Worm (Caenorhabditis elegans): ENCODE measurements around the gene dod-23.

The dod-23 gene

DNA sequence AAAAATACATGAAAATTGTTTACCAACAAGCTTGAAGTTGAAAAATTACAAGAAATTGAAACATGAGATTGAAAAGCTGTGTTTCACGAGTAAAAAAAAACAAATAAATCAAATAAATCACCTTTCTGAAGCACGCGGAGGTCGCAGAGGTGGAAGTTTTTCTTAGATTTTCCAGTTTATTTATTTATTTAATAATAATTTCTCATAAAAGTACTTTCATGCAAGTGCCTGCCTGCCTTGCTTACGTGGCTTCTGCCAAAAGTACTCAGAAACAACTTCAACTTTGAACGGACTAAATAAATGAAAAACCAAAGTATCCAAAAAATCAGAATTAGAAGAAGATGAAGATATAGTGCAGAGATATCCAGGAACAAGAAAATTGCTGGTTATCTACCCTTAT, 33.0 kb upstream of the dod-23 start, which contains the start of gene acp-2:
Gene acp-2 (minus strand): TSS at position 101 of the 400 bp plus-strand sequence.
- no peak for TF ChIP-seq php-3 (GFP tag; IDR thresholded peaks at IDR 0.05)

DNA sequence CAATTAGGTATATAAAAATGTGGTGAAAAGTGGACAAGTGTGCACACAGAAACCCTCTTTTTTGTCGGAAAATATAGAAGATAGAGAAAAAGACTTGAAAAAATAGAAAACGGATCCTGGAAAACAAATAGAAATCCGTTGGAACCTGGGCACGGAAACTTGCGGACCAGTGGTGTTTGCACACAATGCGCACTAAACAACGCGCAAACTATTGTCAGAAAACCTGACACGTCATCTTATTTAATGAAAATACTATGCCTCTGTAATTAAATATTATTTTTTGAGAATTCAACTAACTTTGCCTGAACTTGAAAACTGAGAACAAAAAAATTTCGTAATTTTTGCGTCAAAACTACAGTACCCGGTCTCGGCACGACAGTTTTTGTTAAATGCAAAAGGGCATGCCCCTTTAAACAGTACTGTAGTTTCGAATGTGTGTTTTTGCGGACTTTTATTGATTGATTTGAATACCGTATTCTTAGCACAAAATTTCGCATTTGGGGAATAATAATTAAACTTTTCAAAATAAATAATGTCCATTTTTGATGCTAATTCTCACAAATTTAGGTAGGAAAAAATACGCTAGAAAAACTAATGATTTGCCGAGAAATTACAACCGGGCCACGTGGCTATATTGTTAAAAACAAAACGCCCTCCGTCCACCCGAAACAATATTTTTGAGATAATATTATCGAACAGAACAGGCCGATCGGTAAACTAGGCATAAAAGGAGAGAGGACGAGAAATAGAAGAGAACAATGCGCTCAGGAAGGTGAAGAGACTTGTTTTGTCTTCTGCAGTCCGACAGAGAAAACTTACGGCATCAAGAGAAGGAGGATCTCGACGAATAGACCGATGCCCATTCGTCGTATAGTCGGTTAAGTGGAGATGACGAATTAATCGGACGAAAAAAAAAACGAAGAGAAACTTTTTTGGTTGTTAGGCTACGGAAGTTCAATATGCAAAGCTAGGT, 30.3 kb upstream of the dod-23 start:
- TF ChIP-seq aha-1 (tag) = peak; percentile 76
- TF ChIP-seq F49E8.2 (tag; optimal IDR thresholded peaks at IDR 0.05; ENCODE audit: borderline replicate concordance) = peak; percentile 52
- no peak for TF ChIP-seq attf-4 (tag; optimal IDR thresholded peaks at IDR 0.05)
- TF ChIP-seq spr-3 (GFP tag; optimal IDR thresholded peaks at IDR 0.05) = no peak
- no peak for TF ChIP-seq dmd-8 (GFP tag; IDR thresholded peaks at IDR 0.05)
- TF ChIP-seq pha-4 (GFP tag; IDR thresholded peaks at IDR 0.05) = no peak
- no peak for TF ChIP-seq pha-4 (tag; optimal IDR thresholded peaks at IDR 0.05)
- no peak for TF ChIP-seq ceh-32 (tag; optimal IDR thresholded peaks at IDR 0.05; ENCODE audit: poor library complexity)
- no peak for TF ChIP-seq ceh-44 (GFP tag; IDR thresholded peaks at IDR 0.05)
- TF ChIP-seq jun-1 (tag; optimal IDR thresholded peaks at IDR 0.05) = no peak
- TF ChIP-seq nhr-10 (tag; optimal IDR thresholded peaks at IDR 0.05) = no peak
- peak in 1 of 2 experiments; percentile 43 for TF ChIP-seq lsy-2 (tag; optimal IDR thresholded peaks at IDR 0.05)
- TF ChIP-seq arid-1 (GFP tag; conservative IDR thresholded peaks at IDR 0.05) = no peak
- peak; percentile 14 for TF ChIP-seq unc-130 (GFP tag; optimal IDR thresholded peaks at IDR 0.05)
- TF ChIP-seq Y75B8A.6 (GFP tag; IDR thresholded peaks at IDR 0.05) = no peak
- TF ChIP-seq gei-8 (GFP tag; optimal IDR thresholded peaks at IDR 0.05) = no peak
- no peak for TF ChIP-seq madf-9 (GFP tag; conservative IDR thresholded peaks at IDR 0.05)
- peak; percentile 24 for TF ChIP-seq dpl-1 (GFP tag; optimal IDR thresholded peaks at IDR 0.05)
- TF ChIP-seq ZK337.2 (GFP tag; IDR thresholded peaks at IDR 0.05) = no peak
- TF ChIP-seq lin-1 (GFP tag; IDR thresholded peaks at IDR 0.05) = no peak
- peak; percentile 36; the same call in 1 of the 2 replicates for TF ChIP-seq hmg-1.1 (GFP tag; IDR thresholded peaks at IDR 0.05)
- no peak for TF ChIP-seq vab-7 (GFP tag; IDR thresholded peaks at IDR 0.05)
- no peak for TF ChIP-seq Y5F2A.4 (GFP tag; optimal IDR thresholded peaks at IDR 0.05)
- peak; percentile 7 for TF ChIP-seq mxl-3 (GFP tag; optimal IDR thresholded peaks at IDR 0.05)
- peak; percentile 19 for TF ChIP-seq nhr-28 (tag; optimal IDR thresholded peaks at IDR 0.05)
- TF ChIP-seq fkh-10 (GFP tag; optimal IDR thresholded peaks at IDR 0.05) = no peak
- no peak for TF ChIP-seq rbr-2 (tag; optimal IDR thresholded peaks at IDR 0.05)
- no peak for TF ChIP-seq fos-1 (tag; optimal IDR thresholded peaks at IDR 0.05)
- no peak for TF ChIP-seq snpc-4 (tag; optimal IDR thresholded peaks at IDR 0.05)
- no peak for TF ChIP-seq nhr-111 (GFP tag; optimal IDR thresholded peaks at IDR 0.05)
- no peak for TF ChIP-seq daf-16 (GFP tag; optimal IDR thresholded peaks at IDR 0.05)
- peak; percentile 8 for TF ChIP-seq daf-16 (tag; optimal IDR thresholded peaks at IDR 0.05)
- no peak for TF ChIP-seq tra-1 (GFP tag; IDR thresholded peaks at IDR 0.05)
- TF ChIP-seq ceh-28 (tag; optimal IDR thresholded peaks at IDR 0.05) = no peak

DNA sequence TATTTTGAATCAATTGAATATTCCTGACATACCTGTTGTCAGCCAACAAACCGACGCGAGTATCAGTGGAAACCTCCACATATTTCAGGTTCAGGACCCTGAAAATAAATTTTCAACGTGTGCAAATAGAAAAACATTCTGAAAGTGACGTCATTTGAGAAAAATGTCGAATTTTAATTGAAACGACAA, 29.7 kb upstream of the dod-23 start, which contains the start of gene F14E5.2:
Gene F14E5.2 (minus strand): TSS at position 101 of the 189 bp plus-strand sequence.
- no peak for TF ChIP-seq madf-5 (GFP tag; IDR thresholded peaks at IDR 0.05)
- TF ChIP-seq gei-8 (GFP tag; optimal IDR thresholded peaks at IDR 0.05) = no peak
- TF ChIP-seq nhr-25 (tag; optimal IDR thresholded peaks at IDR 0.05; ENCODE audit: borderline replicate concordance, insufficient read depth) = no peak
- TF ChIP-seq cey-2 (tag; optimal IDR thresholded peaks at IDR 0.05; ENCODE audit: borderline replicate concordance, insufficient read depth) = no peak
- no peak for TF ChIP-seq unc-130 (GFP tag; optimal IDR thresholded peaks at IDR 0.05)
- TF ChIP-seq mep-1 (tag; optimal IDR thresholded peaks at IDR 0.05) = no peak
- no peak for TF ChIP-seq ceh-82 (tag; optimal IDR thresholded peaks at IDR 0.05)
- TF ChIP-seq ces-1 (GFP tag; optimal IDR thresholded peaks at IDR 0.05) = no peak
- no peak for TF ChIP-seq nhr-10 (tag; optimal IDR thresholded peaks at IDR 0.05)
- TF ChIP-seq arid-1 (GFP tag; conservative IDR thresholded peaks at IDR 0.05) = no peak
- TF ChIP-seq F44E2.7 (GFP tag; IDR thresholded peaks at IDR 0.05) = no peak
- no peak for TF ChIP-seq nhr-76 (tag; optimal IDR thresholded peaks at IDR 0.05)
- TF ChIP-seq ZK337.2 (GFP tag; IDR thresholded peaks at IDR 0.05) = no peak
- no peak for TF ChIP-seq hif-1 (tag; optimal IDR thresholded peaks at IDR 0.05)
- no peak for TF ChIP-seq hlh-30 (tag; optimal IDR thresholded peaks at IDR 0.05; ENCODE audit: insufficient read depth)
- no peak for TF ChIP-seq daf-8 (GFP tag; IDR thresholded peaks at IDR 0.05)
- no peak for TF ChIP-seq Y48G9A.11 (GFP tag; IDR thresholded peaks at IDR 0.05)
- TF ChIP-seq dve-1 (tag; optimal IDR thresholded peaks at IDR 0.05; ENCODE audit: insufficient read depth) = no peak
